Worm (Caenorhabditis elegans) whole organism, L4 larva: ENCODE measurements around the gene str-181.

Experiments used
- D1046.2 ChIP-seq: fragments of 200-800 bp; sonication (Bioruptor generic); IDR thresholded peaks from 2 replicates; pipeline ENCODE4 v1.3.6; 2022; ENCODE audit warnings: missing genetic modification characterization, missing compliant biosample characterization
- F10B5.3 ChIP-seq: sonication (generic microtip); optimal IDR thresholded peaks from 2 replicates; lab custom pipeline; 2016; ENCODE audit warnings: mild to moderate bottlenecking, missing genetic modification characterization, missing compliant biosample characterization
- R02D3.7 ChIP-seq: fragments of 150-350 bp; sonication (generic microtip); optimal IDR thresholded peaks from 3 replicates; lab custom pipeline; 2014; ENCODE audit warnings: missing biosample characterization, missing genetic modification characterization
- Y105C5A.15 ChIP-seq: fragments of 200-800 bp; sonication (Bioruptor generic); IDR thresholded peaks from 2 replicates; pipeline ENCODE4 v1.3.6; 2022; ENCODE audit warnings: missing genetic modification characterization, missing compliant biosample characterization
- Y48G9A.11 ChIP-seq: fragments of 200-800 bp; sonication (Bioruptor generic); IDR thresholded peaks from 2 replicates; pipeline ENCODE4 v1.3.6; 2022; ENCODE audit warnings: missing genetic modification reagents, missing genetic modification characterization, missing compliant biosample characterization
- Y75B8A.6 ChIP-seq: fragments of 200-800 bp; sonication (Bioruptor generic); IDR thresholded peaks from 2 replicates; pipeline ENCODE4 v1.3.6; 2022; ENCODE audit warnings: missing genetic modification reagents, missing genetic modification characterization, missing compliant biosample characterization
- ceh-44 ChIP-seq: fragments of 200-800 bp; sonication (Bioruptor generic); IDR thresholded peaks from 2 replicates; pipeline ENCODE4 v1.3.6; 2022; ENCODE audit warnings: missing genetic modification reagents, missing genetic modification characterization, missing compliant biosample characterization
- ceh-62 ChIP-seq: sonication (generic microtip); optimal IDR thresholded peaks from 2 replicates; lab custom pipeline; 2017; ENCODE audit warnings: missing biosample characterization, missing genetic modification characterization
- ces-1 ChIP-seq: fragments of 150-350 bp; sonication (generic microtip); optimal IDR thresholded peaks from 4 replicates; lab custom pipeline; 2014; ENCODE audit warnings: missing biosample characterization, missing genetic modification reagents, missing genetic modification characterization
- cey-2 ChIP-seq: sonication (generic microtip); optimal IDR thresholded peaks from 3 replicates; lab custom pipeline; 2017; ENCODE audit warnings: missing genetic modification characterization, mild to moderate bottlenecking, missing compliant biosample characterization, antibody characterized with exemption, borderline replicate concordance; ENCODE audit not compliant: insufficient read depth
- daf-16 ChIP-seq, 3 experiments: sonication (generic microtip); optimal IDR thresholded peaks; 2 replicates each; lab custom pipeline; 2016 to 2017; ENCODE audit warnings: missing genetic modification characterization in 3 of 3, missing genetic modification reagents in 3 of 3, mild to moderate bottlenecking in 2 of 3, missing compliant biosample characterization in 2 of 3, missing biosample characterization in 1 of 3, moderate library complexity in 1 of 3
- daf-8 ChIP-seq: fragments of 200-800 bp; sonication (Bioruptor generic); IDR thresholded peaks from 2 replicates; pipeline ENCODE4 v1.3.6; 2022; ENCODE audit warnings: missing genetic modification characterization, missing compliant biosample characterization
- fkh-10 ChIP-seq: fragments of 150-350 bp; optimal IDR thresholded peaks from 2 replicates; lab custom pipeline; 2014; ENCODE audit warnings: missing biosample characterization, missing genetic modification reagents, missing genetic modification characterization
- hlh-30 ChIP-seq: sonication (generic microtip); optimal IDR thresholded peaks from 2 replicates; lab custom pipeline; 2017; ENCODE audit warnings: antibody characterized with exemption, mild to moderate bottlenecking, missing genetic modification characterization, missing compliant biosample characterization; ENCODE audit not compliant: insufficient read depth
- hmg-1.1 ChIP-seq: fragments of 200-800 bp; sonication (Bioruptor generic); IDR thresholded peaks from 2 replicates; pipeline ENCODE4 v1.3.6; 2022; ENCODE audit warnings: missing genetic modification reagents, missing genetic modification characterization, missing compliant biosample characterization
- lin-38 ChIP-seq: fragments of 200-800 bp; sonication (Bioruptor generic); IDR thresholded peaks from 2 replicates; pipeline ENCODE4 v1.3.6; 2022; ENCODE audit warnings: missing genetic modification reagents, missing genetic modification characterization, missing compliant biosample characterization
- lsy-2 ChIP-seq, 2 experiments: fragments of 150-350 bp in 1 of 2; sonication (generic microtip) in 1 of 2; optimal IDR thresholded peaks; 2 replicates each; lab custom pipeline; 2014 to 2017; ENCODE audit warnings: missing biosample characterization in 2 of 2, missing genetic modification characterization in 2 of 2
- madf-9 ChIP-seq: fragments of 200-800 bp; sonication (Bioruptor generic); conservative IDR thresholded peaks from 2 replicates; pipeline ENCODE4 v1.3.6; 2022; ENCODE audit warnings: missing genetic modification reagents, missing genetic modification characterization, missing compliant biosample characterization
- mxl-2 ChIP-seq: fragments of 200-800 bp; sonication (Bioruptor generic); conservative IDR thresholded peaks from 2 replicates; pipeline ENCODE4 v1.3.6; 2022; ENCODE audit warnings: missing genetic modification reagents, missing genetic modification characterization, missing compliant biosample characterization
- mxl-3 ChIP-seq: fragments of 200-800 bp; sonication (Bioruptor generic); optimal IDR thresholded peaks from 2 replicates; lab custom pipeline; 2018; ENCODE audit warnings: mild to moderate bottlenecking, missing genetic modification characterization, missing compliant biosample characterization
- nhr-102 ChIP-seq: sonication (generic microtip); optimal IDR thresholded peaks from 2 replicates; lab custom pipeline; 2016; ENCODE audit warnings: mild to moderate bottlenecking, missing genetic modification characterization, moderate library complexity, missing compliant biosample characterization
- nhr-11 ChIP-seq: fragments of 150-350 bp; optimal IDR thresholded peaks from 2 replicates; lab custom pipeline; 2014; ENCODE audit warnings: missing biosample characterization, missing genetic modification characterization
- nhr-111 ChIP-seq: fragments of 200-800 bp; sonication (Bioruptor generic); optimal IDR thresholded peaks from 2 replicates; lab custom pipeline; 2018; ENCODE audit warnings: mild to moderate bottlenecking, missing genetic modification characterization, missing compliant biosample characterization
- nhr-42 ChIP-seq: fragments of 200-800 bp; sonication (Bioruptor generic); IDR thresholded peaks from 2 replicates; pipeline ENCODE4 v1.3.6; 2022; ENCODE audit warnings: missing genetic modification characterization, missing compliant biosample characterization
- nhr-6 ChIP-seq: fragments of 150-350 bp; optimal IDR thresholded peaks from 2 replicates; lab custom pipeline; 2014; ENCODE audit warnings: missing biosample characterization, missing genetic modification characterization
- nhr-77 ChIP-seq: fragments of 150-350 bp; optimal IDR thresholded peaks from 2 replicates; lab custom pipeline; 2014; ENCODE audit warnings: missing biosample characterization, missing genetic modification characterization
- saeg-2 ChIP-seq: fragments of 200-800 bp; sonication (Bioruptor generic); IDR thresholded peaks from 2 replicates; pipeline ENCODE4 v1.3.6; 2022; ENCODE audit warnings: missing genetic modification reagents, missing genetic modification characterization, missing compliant biosample characterization
- snpc-1.2 ChIP-seq: fragments of 200-800 bp; sonication (Bioruptor generic); IDR thresholded peaks from 2 replicates; pipeline ENCODE4 v1.3.6; 2022; ENCODE audit warnings: missing genetic modification reagents, missing genetic modification characterization, missing compliant biosample characterization
- unc-62 ChIP-seq, 3 experiments: fragments of 150-350 bp in 1 of 3; sonication (generic microtip); optimal IDR thresholded peaks in 2 of 3; peaks in 1 of 3; 1 replicate in 1 of 3; 2 replicates in 2 of 3; lab custom pipeline; 2014 to 2017; ENCODE audit warnings: missing biosample characterization in 3 of 3, missing genetic modification characterization in 3 of 3, missing genetic modification reagents in 3 of 3, missing genotype in 1 of 3
- ztf-7 ChIP-seq: fragments of 150-350 bp; optimal IDR thresholded peaks from 2 replicates; lab custom pipeline; 2014; ENCODE audit warnings: missing biosample characterization, missing genetic modification characterization

str-181 gene

DNA sequence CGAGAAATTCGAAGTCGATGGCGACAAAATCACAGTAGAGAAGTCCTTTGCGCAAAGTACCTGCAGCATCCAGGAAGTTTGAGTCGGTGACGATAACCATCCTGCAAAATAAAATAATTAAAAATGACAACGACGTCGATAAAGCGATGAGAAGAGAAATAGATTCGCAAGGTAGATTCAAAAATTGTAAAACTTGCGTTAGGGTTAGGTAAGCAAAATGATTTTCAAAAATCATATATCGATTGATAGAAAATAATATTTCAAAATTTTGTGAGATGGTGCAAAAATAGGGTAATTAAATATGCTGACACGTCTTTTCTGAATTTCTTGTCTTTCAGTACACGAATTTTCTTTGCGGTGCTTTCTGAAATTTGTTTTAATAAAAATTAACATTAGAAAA is 23.4 kb downstream of the str-181 start, which contains the start of gene parn-1:
Gene parn-1 (minus strand): TSS at position 101 of the 400 bp plus-strand sequence.
- TF ChIP-seq lsy-2 (tag; optimal IDR thresholded peaks at IDR 0.05; lab: Kevin White, UChicago) (no peak), hlh-30 (tag; lab: Kevin White, UChicago) (no peak), D1046.2 (no peak), nhr-42 (GFP tag; lab: Robert Waterston, UW) (no peak), fkh-10 (GFP tag; lab: Kevin White, UChicago) (no peak)

DNA sequence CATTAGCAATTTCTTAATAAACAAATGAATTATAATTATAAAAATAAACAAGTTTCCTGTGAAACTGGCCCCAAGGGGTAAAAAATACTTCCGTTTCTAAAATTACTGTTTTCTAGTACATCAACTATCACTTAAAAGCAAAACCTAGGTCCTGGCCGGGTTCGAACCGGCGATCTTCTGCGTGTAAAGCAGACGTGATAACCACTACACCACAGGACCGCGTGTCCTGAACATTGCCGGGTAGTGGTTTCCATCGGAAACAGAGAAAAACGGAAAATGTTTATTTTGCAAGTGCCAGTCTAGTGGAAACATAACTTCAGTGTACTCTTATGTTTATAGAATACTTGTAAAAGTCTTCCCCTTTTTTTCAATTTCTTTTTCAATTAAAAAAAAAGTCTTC is 35.3 kb downstream of the str-181 start:
- TF ChIP-seq snpc-1.2 (GFP tag; lab: Robert Waterston, UW) = no peak; the same call in 1 of the 2 replicates
- peak in 1 of 2 experiments; percentile 37 for TF ChIP-seq daf-16 (GFP tag; optimal IDR thresholded peaks at IDR 0.05; lab: Kevin White, UChicago)
- no peak for TF ChIP-seq daf-16 (tag; optimal IDR thresholded peaks at IDR 0.05; lab: Kevin White, UChicago)
- TF ChIP-seq nhr-6 = no peak
- TF ChIP-seq saeg-2 = no peak
- no peak for TF ChIP-seq nhr-77 (tag; lab: Kevin White, UChicago)
- TF ChIP-seq mxl-2 = no peak
- TF ChIP-seq ceh-44 = 0 out of 2 replicates have a peak, but pooled peaks have one; percentile 53

DNA sequence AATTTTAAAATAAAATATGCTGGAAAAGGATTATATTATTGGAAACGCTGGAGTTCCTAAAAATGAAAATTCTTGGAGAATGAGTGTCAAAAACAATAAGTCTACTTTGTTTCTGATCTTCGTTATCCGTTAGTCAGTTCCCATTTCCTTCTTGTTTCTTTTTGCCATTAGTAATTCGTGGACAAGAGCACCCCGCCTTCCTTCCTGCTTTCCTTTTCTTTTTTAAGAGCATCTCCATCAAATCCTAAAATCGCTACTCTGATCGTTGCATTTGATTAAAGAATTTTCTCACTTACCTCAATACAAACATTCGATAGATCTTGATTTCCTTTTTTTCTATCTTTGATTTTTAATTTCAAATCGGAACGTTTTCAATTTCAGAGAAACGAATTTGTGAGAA is 38.7 kb downstream of the str-181 start, which contains the start of gene frpr-15:
Gene frpr-15 (plus strand): TSS at position 301 of the 400 bp plus-strand sequence.
- TF ChIP-seq nhr-102 (tag; lab: Kevin White, UChicago) = no peak
- TF ChIP-seq Y75B8A.6 (GFP tag; lab: Robert Waterston, UW) = no peak
- peak in 1 of 2 experiments; percentile 33 for TF ChIP-seq unc-62 (GFP tag; optimal IDR thresholded peaks at IDR 0.05 in 1 of 2; lab: Kevin White, UChicago)
- TF ChIP-seq unc-62 (tag; optimal IDR thresholded peaks at IDR 0.05; lab: Kevin White, UChicago) = no peak
- no peak for TF ChIP-seq daf-8 (GFP tag; lab: Robert Waterston, UW)
- TF ChIP-seq madf-9 = no peak
- TF ChIP-seq, all 104 proteins: peak for 1

DNA sequence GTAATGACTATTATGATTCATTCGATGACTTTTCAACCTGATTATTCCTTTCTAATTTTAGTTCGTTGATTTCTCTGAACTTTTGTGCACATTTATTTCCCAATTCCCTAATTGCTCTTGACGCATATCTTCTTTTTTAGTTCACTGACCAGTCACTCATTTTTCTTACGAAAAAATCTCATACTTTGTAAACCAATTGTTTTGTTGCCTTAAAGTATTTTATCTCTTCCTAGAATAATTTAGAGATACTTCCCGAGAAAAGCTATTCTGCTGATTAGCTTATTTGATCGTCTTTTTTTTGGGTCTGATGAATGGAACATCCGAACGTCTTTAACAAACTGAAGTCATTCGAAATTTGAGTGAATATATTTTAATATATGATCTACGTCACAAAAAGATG is 39.2 kb downstream of the str-181 start:
- TF ChIP-seq nhr-6 = no peak
- TF ChIP-seq Y105C5A.15 (GFP tag; lab: Robert Waterston, UW) = no peak

DNA sequence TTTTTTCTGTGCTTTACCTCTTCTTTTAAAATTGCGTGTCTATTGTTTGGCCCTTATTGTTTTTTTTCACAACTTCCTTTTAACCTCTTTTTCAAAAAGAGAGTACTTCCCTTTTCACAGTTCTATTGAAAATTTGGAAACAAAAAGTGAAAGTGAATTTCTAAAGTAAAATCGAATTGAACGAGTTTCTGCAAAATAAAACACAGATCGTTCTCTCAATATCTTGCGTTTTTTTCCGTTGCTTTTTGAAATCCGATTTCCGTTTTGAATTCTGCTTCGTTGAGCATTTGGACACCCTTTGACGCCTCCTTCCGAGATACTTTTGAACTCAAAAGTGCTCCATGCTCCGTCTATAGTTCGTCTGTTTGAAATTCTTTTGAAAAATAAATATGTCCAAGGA is 42.2 kb downstream of the str-181 start:
- TF ChIP-seq cey-2 (tag; lab: Kevin White, UChicago) (no peak), fkh-10 (GFP tag; lab: Kevin White, UChicago) (peak; percentile 88)

DNA sequence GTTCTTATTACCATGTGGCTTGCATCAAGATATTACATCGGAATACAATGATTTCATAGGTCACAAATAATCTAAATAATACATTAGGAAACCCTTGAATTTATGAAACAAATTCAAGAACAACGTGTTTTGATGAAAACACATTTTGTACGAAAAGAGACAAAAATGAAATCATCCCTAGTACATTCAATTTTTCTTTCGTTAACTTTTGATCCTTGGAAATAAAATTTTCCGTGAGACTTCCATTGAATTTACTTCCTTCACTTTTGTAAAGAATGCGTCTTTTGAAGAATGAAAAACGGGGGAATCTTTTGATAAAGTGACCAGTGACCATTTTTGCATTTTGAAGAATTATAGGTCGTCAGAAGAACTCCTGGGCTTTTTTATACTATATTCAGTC is 44.8 kb downstream of the str-181 start:
- no peak for TF ChIP-seq F10B5.3 (tag; lab: Kevin White, UChicago)
- TF ChIP-seq lin-38 (GFP tag; lab: Robert Waterston, UW) = no peak
- peak; percentile 48 for TF ChIP-seq fkh-10 (GFP tag; lab: Kevin White, UChicago)
- no peak for TF ChIP-seq nhr-111 (GFP tag; lab: Kevin White, UChicago)
- TF ChIP-seq nhr-11 (tag; lab: Kevin White, UChicago) = no peak
- TF ChIP-seq Y48G9A.11 = no peak

DNA sequence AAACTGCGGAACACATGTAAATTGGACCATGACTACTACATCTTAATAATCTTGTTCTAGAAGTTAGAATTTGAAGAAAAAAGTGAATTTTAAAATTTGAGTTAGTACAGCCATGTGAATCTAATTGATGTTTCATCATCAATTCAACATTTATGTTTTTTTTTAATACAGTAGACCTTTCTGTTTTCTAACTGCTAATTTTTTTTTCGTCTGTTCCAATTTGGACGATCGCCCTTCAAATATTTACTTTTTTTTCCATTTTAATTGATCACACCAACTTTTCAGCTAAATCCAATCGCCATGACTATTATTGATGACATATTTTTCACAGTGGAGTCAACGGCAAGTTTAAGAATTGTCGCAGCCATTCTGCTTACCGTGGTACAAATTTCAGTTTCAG is 47.9 kb downstream of the str-181 start, which contains the start of gene srx-116:
Gene srx-116 (plus strand): TSS at position 301 of the 400 bp plus-strand sequence.
- TF ChIP-seq F10B5.3 (tag; lab: Kevin White, UChicago) (no peak), R02D3.7 (tag; lab: Kevin White, UChicago) (no peak), mxl-3 (GFP tag; lab: Kevin White, UChicago) (no peak), nhr-102 (tag; lab: Kevin White, UChicago) (no peak), ces-1 (GFP tag; lab: Kevin White, UChicago) (no peak), ceh-62 (no peak), hmg-1.1 (GFP tag; lab: Robert Waterston, UW) (no peak), ztf-7 (tag; lab: Kevin White, UChicago) (no peak), snpc-1.2 (GFP tag; lab: Robert Waterston, UW) (no peak)
